Worm (Caenorhabditis elegans) whole organism, early embryonic: Measurements from ENCODE around the gene C38D4.10.

Experiments used
- B0310.2 ChIP-seq: sonication (generic microtip); optimal IDR thresholded peaks from 2 replicates; lab custom pipeline; 2016; ENCODE audit warnings: mild to moderate bottlenecking, missing genetic modification characterization, missing compliant biosample characterization
- F13C5.2 ChIP-seq: sonication (generic microtip); optimal IDR thresholded peaks from 2 replicates; lab custom pipeline; 2017; ENCODE audit warnings: mild to moderate bottlenecking, missing genetic modification characterization, inconsistent platforms, missing compliant biosample characterization
- aly-1 ChIP-seq: sonication (generic microtip); optimal IDR thresholded peaks from 2 replicates; lab custom pipeline; 2016; ENCODE audit warnings: missing genetic modification characterization, missing compliant biosample characterization
- ama-1 ChIP-seq: fragments of 150-350 bp; optimal IDR thresholded peaks from 2 replicates; lab custom pipeline; 2014
- flt-1 ChIP-seq: fragments of 200-800 bp; sonication (Bioruptor generic); IDR thresholded peaks from 2 replicates; pipeline ENCODE4 v1.3.6; 2022; ENCODE audit warnings: missing genetic modification characterization, missing compliant biosample characterization
- hmbx-1 ChIP-seq: sonication (generic microtip); optimal IDR thresholded peaks from 2 replicates; lab custom pipeline; 2016; ENCODE audit warnings: mild to moderate bottlenecking, missing genetic modification characterization, missing compliant biosample characterization
- hnd-1 ChIP-seq: sonication (generic microtip); optimal IDR thresholded peaks from 2 replicates; lab custom pipeline; 2016; ENCODE audit warnings: missing genetic modification characterization, missing compliant biosample characterization
- pes-1 ChIP-seq: fragments of 200-800 bp; sonication (Bioruptor generic); IDR thresholded peaks from 2 replicates; pipeline ENCODE4 v1.3.6; 2022; ENCODE audit warnings: missing genetic modification reagents, missing genetic modification characterization, missing compliant biosample characterization
- scrt-1 ChIP-seq: fragments of 200-800 bp; sonication (Bioruptor generic); IDR thresholded peaks from 2 replicates; pipeline ENCODE4 v1.3.6; 2022; ENCODE audit warnings: missing genetic modification characterization, missing compliant biosample characterization
- sea-1 ChIP-seq: fragments of 200-800 bp; sonication (Bioruptor generic); conservative IDR thresholded peaks from 2 replicates; pipeline ENCODE4 v1.3.6; 2022; ENCODE audit warnings: missing genetic modification characterization, missing compliant biosample characterization
- tbx-11 ChIP-seq: fragments of 200-800 bp; sonication (Bioruptor generic); IDR thresholded peaks from 2 replicates; pipeline ENCODE4 v1.3.6; 2022; ENCODE audit warnings: missing genetic modification characterization, missing compliant biosample characterization
- tbx-37 ChIP-seq: fragments of 200-800 bp; sonication (Bioruptor generic); conservative IDR thresholded peaks from 2 replicates; pipeline ENCODE4 v1.3.6; 2022; ENCODE audit warnings: missing genetic modification reagents, missing genetic modification characterization, missing compliant biosample characterization

- TF ChIP-seq F13C5.2 (tag; lab: Kevin White, UChicago), result no peak
- TF ChIP-seq ama-1 (lab: Kevin White, UChicago), result no peak
- TF ChIP-seq scrt-1 (GFP tag; lab: Robert Waterston, UW), result no peak
- TF ChIP-seq hmbx-1 (tag; lab: Kevin White, UChicago), result no peak
- no peak for TF ChIP-seq sea-1 (GFP tag; lab: Robert Waterston, UW)
- no peak for TF ChIP-seq flt-1 (GFP tag; lab: Robert Waterston, UW)
- TF ChIP-seq pes-1 (GFP tag; lab: Robert Waterston, UW), result no peak
- no peak for TF ChIP-seq tbx-37 (GFP tag; lab: Robert Waterston, UW)
- no peak for TF ChIP-seq hnd-1 (tag; lab: Kevin White, UChicago)
- TF ChIP-seq aly-1 (tag; lab: Kevin White, UChicago), result no peak
- no peak for TF ChIP-seq B0310.2
- no peak for TF ChIP-seq tbx-11 (GFP tag; lab: Robert Waterston, UW)
These were observed 28.9 kb downstream of the C38D4.10 start, which contains the start of gene C38D4.7 for ce11 chrIII:4811195-4811594.
